Fruit fly (Drosophila melanogaster): Measurements from ENCODE around the gene Syt7.

dm6 chr4:274704-275103 lies 31.6 kb downstream of the Syt7 start:
- no peak for TF ChIP-seq CG6276 (GFP tag; optimal IDR thresholded peaks at IDR 0.05)
- TF ChIP-seq dsx (GFP tag; optimal IDR thresholded peaks at IDR 0.05; ENCODE audit: poor library complexity, severe bottlenecking), result no peak
- TF ChIP-seq CG11902 (GFP tag; optimal IDR thresholded peaks at IDR 0.05), result no peak
- no peak for TF ChIP-seq CG4318 (GFP tag; optimal IDR thresholded peaks at IDR 0.05)
- no peak for TF ChIP-seq Eip93F (GFP tag; optimal IDR thresholded peaks at IDR 0.05)

All from whole organism, prepupa.